Worm (Caenorhabditis elegans) whole organism, mixed stage, embryonic: ENCODE results near the gene F42A9.7.

ENCODE experiments used
- M03D4.4 ChIP-seq: sonication (generic microtip); optimal IDR thresholded peaks from 2 replicates; lab custom pipeline; 2017; ENCODE audit warnings: mild to moderate bottlenecking, missing genetic modification characterization, missing compliant biosample characterization
- bed-3 ChIP-seq: fragments of 200-800 bp; sonication (Bioruptor generic); optimal IDR thresholded peaks from 3 replicates; lab custom pipeline; 2018; ENCODE audit warnings: mild to moderate bottlenecking, missing genetic modification characterization, moderate library complexity, missing compliant biosample characterization
- blmp-1 ChIP-seq: fragments of 150-350 bp; optimal IDR thresholded peaks from 2 replicates; lab custom pipeline; 2014; ENCODE audit warnings: missing biosample characterization, missing genetic modification characterization
- ceh-39 ChIP-seq: fragments of 150-350 bp; optimal IDR thresholded peaks from 2 replicates; lab custom pipeline; 2014; ENCODE audit warnings: missing biosample characterization, missing genetic modification characterization
- ceh-43 ChIP-seq: fragments of 200-800 bp; sonication (Bioruptor generic); optimal IDR thresholded peaks from 2 replicates; lab custom pipeline; 2018; ENCODE audit warnings: mild to moderate bottlenecking, missing genetic modification characterization, moderate library complexity, missing compliant biosample characterization
- ceh-83 ChIP-seq: fragments of 200-800 bp; sonication (Bioruptor generic); optimal IDR thresholded peaks from 2 replicates; lab custom pipeline; 2018; ENCODE audit warnings: mild to moderate bottlenecking, missing genetic modification characterization, missing compliant biosample characterization
- ces-1 ChIP-seq: fragments of 150-350 bp; optimal IDR thresholded peaks from 2 replicates; lab custom pipeline; 2014; ENCODE audit warnings: missing biosample characterization, missing genetic modification reagents, missing genetic modification characterization
- elt-3 ChIP-seq: fragments of 150-350 bp; optimal IDR thresholded peaks from 2 replicates; lab custom pipeline; 2014; ENCODE audit warnings: missing biosample characterization, missing genetic modification characterization
- ham-2 ChIP-seq: fragments of 200-800 bp; sonication (Bioruptor generic); optimal IDR thresholded peaks from 2 replicates; lab custom pipeline; 2018; ENCODE audit warnings: mild to moderate bottlenecking, missing genetic modification characterization, missing compliant biosample characterization
- lin-13 ChIP-seq: fragments of 150-350 bp; optimal IDR thresholded peaks from 2 replicates; lab custom pipeline; 2014; ENCODE audit warnings: missing biosample characterization, missing genetic modification characterization
- lin-32 ChIP-seq: fragments of 200-800 bp; sonication (Bioruptor generic); optimal IDR thresholded peaks from 2 replicates; lab custom pipeline; 2018; ENCODE audit warnings: mild to moderate bottlenecking, missing genetic modification characterization, missing compliant biosample characterization
- lsy-2 ChIP-seq: fragments of 150-350 bp; optimal IDR thresholded peaks from 2 replicates; lab custom pipeline; 2014; ENCODE audit warnings: missing biosample characterization, missing genetic modification characterization
- mab-5 ChIP-seq: fragments of 150-350 bp; optimal IDR thresholded peaks from 2 replicates; lab custom pipeline; 2014; ENCODE audit warnings: missing biosample characterization, missing genetic modification characterization
- mep-1 ChIP-seq: fragments of 150-350 bp; optimal IDR thresholded peaks from 2 replicates; lab custom pipeline; 2017; ENCODE audit warnings: missing biosample characterization, missing genetic modification reagents, missing genetic modification characterization, inconsistent platforms
- nhr-2 ChIP-seq: fragments of 150-350 bp; optimal IDR thresholded peaks from 2 replicates; lab custom pipeline; 2014; ENCODE audit warnings: missing biosample characterization, missing genetic modification characterization
- nhr-237 ChIP-seq: fragments of 150-350 bp; optimal IDR thresholded peaks from 2 replicates; lab custom pipeline; 2014; ENCODE audit warnings: missing biosample characterization, missing genetic modification characterization
- nhr-28 ChIP-seq: fragments of 150-350 bp; optimal IDR thresholded peaks from 2 replicates; lab custom pipeline; 2014; ENCODE audit warnings: missing biosample characterization, missing genetic modification characterization
- nhr-76 ChIP-seq: sonication (generic microtip); optimal IDR thresholded peaks from 2 replicates; lab custom pipeline; 2017; ENCODE audit warnings: missing biosample characterization, missing genetic modification characterization
- sem-2 ChIP-seq: fragments of 200-800 bp; sonication (Bioruptor generic); optimal IDR thresholded peaks from 2 replicates; lab custom pipeline; 2018; ENCODE audit warnings: mild to moderate bottlenecking, missing genetic modification characterization, missing compliant biosample characterization
- sptf-1 ChIP-seq: sonication (generic microtip); optimal IDR thresholded peaks from 2 replicates; lab custom pipeline; 2017; ENCODE audit warnings: mild to moderate bottlenecking, missing genetic modification characterization, moderate library complexity, missing compliant biosample characterization
- tbx-8 ChIP-seq: fragments of 200-800 bp; sonication (Bioruptor generic); optimal IDR thresholded peaks from 2 replicates; lab custom pipeline; 2018; ENCODE audit warnings: mild to moderate bottlenecking, missing genetic modification characterization, moderate library complexity, missing compliant biosample characterization
- unc-120 ChIP-seq: sonication (generic microtip); optimal IDR thresholded peaks from 2 replicates; lab custom pipeline; 2017; ENCODE audit warnings: missing genetic modification characterization, missing compliant biosample characterization; ENCODE audit not compliant: poor library complexity, severe bottlenecking
- unc-39 ChIP-seq: fragments of 150-350 bp; optimal IDR thresholded peaks from 2 replicates; lab custom pipeline; 2014; ENCODE audit warnings: missing biosample characterization, missing genetic modification characterization
- unc-62 ChIP-seq: fragments of 150-350 bp; optimal IDR thresholded peaks from 2 replicates; lab custom pipeline; 2014; ENCODE audit warnings: missing biosample characterization, missing genetic modification reagents, missing genetic modification characterization
- zip-8 ChIP-seq: fragments of 150-350 bp; optimal IDR thresholded peaks from 2 replicates; lab custom pipeline; 2014; ENCODE audit warnings: missing biosample characterization, missing genetic modification characterization
- ztf-11 ChIP-seq: fragments of 150-350 bp; optimal IDR thresholded peaks from 2 replicates; lab custom pipeline; 2014; ENCODE audit warnings: missing biosample characterization, missing genetic modification characterization

The F42A9.7 gene

ce11 chrIV:8570719-8571118 is 46.2 kb downstream of the F42A9.7 start:
- TF ChIP-seq unc-62 (GFP tag; lab: Kevin White, UChicago) (no peak), ces-1 (GFP tag; lab: Kevin White, UChicago) (no peak), ztf-11 (no peak), lin-32 (no peak), sptf-1 (tag; lab: Kevin White, UChicago) (no peak), mep-1 (no peak), lin-13 (no peak), mab-5 (tag; lab: Kevin White, UChicago) (no peak), nhr-237 (tag; lab: Kevin White, UChicago) (no peak), unc-39 (no peak), sem-2 (no peak), ceh-83 (GFP tag; lab: Kevin White, UChicago) (no peak), blmp-1 (no peak), nhr-76 (tag; lab: Kevin White, UChicago) (no peak), ceh-39 (tag; lab: Kevin White, UChicago) (no peak), nhr-28 (no peak), M03D4.4 (no peak), elt-3 (tag; lab: Kevin White, UChicago) (no peak), ham-2 (GFP tag; lab: Kevin White, UChicago) (no peak)

DNA sequence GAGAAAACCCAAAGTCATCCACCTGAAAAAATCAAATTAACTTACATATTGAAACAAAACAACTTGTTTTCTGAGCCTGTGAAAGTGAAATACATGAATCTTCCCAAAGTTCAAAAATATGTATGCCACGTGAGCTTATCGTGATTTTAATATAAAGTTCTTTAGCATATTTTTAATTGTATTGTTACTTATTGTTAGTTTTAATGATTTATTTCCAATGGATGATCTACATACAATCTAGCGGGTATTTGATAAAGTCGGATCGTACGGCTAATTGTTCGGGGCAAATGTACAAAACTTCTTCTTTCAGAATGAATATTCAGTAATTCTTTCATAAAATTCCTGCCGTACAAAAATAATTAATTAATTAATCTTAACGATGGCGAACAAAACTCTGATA is 46.7 kb downstream of the F42A9.7 start, which contains the start of gene Y59H11AM.4:
Gene Y59H11AM.4, minus strand, starts transcription at position 101 of the 400 bp plus-strand sequence.
- TF ChIP-seq ceh-43 (GFP tag; lab: Kevin White, UChicago) (no peak), nhr-2 (tag; lab: Kevin White, UChicago) (no peak), blmp-1 (no peak), unc-39 (no peak), M03D4.4 (no peak), unc-62 (GFP tag; lab: Kevin White, UChicago) (no peak), tbx-8 (GFP tag; lab: Kevin White, UChicago) (no peak), ces-1 (GFP tag; lab: Kevin White, UChicago) (no peak), lin-13 (no peak), mep-1 (no peak), lsy-2 (tag; lab: Kevin White, UChicago) (no peak), unc-120 (tag; lab: Kevin White, UChicago) (no peak), zip-8 (no peak), bed-3 (GFP tag; lab: Kevin White, UChicago) (no peak), elt-3 (tag; lab: Kevin White, UChicago) (no peak), sptf-1 (tag; lab: Kevin White, UChicago) (no peak), ztf-11 (no peak)
